Worm (Caenorhabditis elegans): ENCODE data around the gene R151.1.
A peak's percentile ranks its signal among the peaks of the same experiment; 100 is the strongest.

Gene R151.1

ce11 chrIII:7167568-7167937, 48.8 kb upstream of the R151.1 start, which contains the start of gene acs-4:
acs-4 (plus strand) TSS chrIII:7167838.
- no peak for TF ChIP-seq mxl-3 (GFP tag; optimal IDR thresholded peaks at IDR 0.05)
- TF ChIP-seq unc-62 (GFP tag; optimal IDR thresholded peaks at IDR 0.05 in 1 of 2) = peak in 1 of 2 experiments; percentile 53
- TF ChIP-seq unc-62 (tag; optimal IDR thresholded peaks at IDR 0.05) = no peak

- TF ChIP-seq zip-2 (tag; optimal IDR thresholded peaks at IDR 0.05) (no peak), ceh-28 (tag; optimal IDR thresholded peaks at IDR 0.05) (no peak), mep-1 (tag; optimal IDR thresholded peaks at IDR 0.05) (no peak), tra-1 (GFP tag; IDR thresholded peaks at IDR 0.05) (no peak), unc-62 (GFP tag; optimal IDR thresholded peaks at IDR 0.05 in 1 of 2) (peak in 1 of 2 experiments; percentile 90), unc-62 (tag; optimal IDR thresholded peaks at IDR 0.05) (no peak), Y48G9A.11 (GFP tag; IDR thresholded peaks at IDR 0.05) (no peak), madf-5 (GFP tag; IDR thresholded peaks at IDR 0.05) (no peak), ama-1 (optimal IDR thresholded peaks at IDR 0.05) (no peak), aha-1 (tag) (peak; percentile 81), mxl-2 (GFP tag; conservative IDR thresholded peaks at IDR 0.05) (no peak), daf-12 (tag; optimal IDR thresholded peaks at IDR 0.05) (no peak), rbr-2 (tag; optimal IDR thresholded peaks at IDR 0.05) (no peak)
These were observed 46.2 kb upstream of the R151.1 start for ce11 chrIII:7170090-7170489.

ce11 chrIII:7178497-7178896, 37.8 kb upstream of the R151.1 start:
- TF ChIP-seq nhr-111 (GFP tag; optimal IDR thresholded peaks at IDR 0.05) (no peak), egl-43 (GFP tag; IDR thresholded peaks at IDR 0.05) (no peak), daf-19 (GFP tag; conservative IDR thresholded peaks at IDR 0.05) (0 out of 2 replicates have a peak, but pooled peaks have one; percentile 40), lin-29 (GFP tag; IDR thresholded peaks at IDR 0.05) (no peak), Y48G9A.11 (GFP tag; IDR thresholded peaks at IDR 0.05) (peak; percentile 39; the same call in 1 of the 2 replicates), F49E8.2 (tag; optimal IDR thresholded peaks at IDR 0.05; ENCODE audit: borderline replicate concordance) (peak; percentile 65), dpl-1 (GFP tag; optimal IDR thresholded peaks at IDR 0.05) (no peak), nhr-77 (tag; optimal IDR thresholded peaks at IDR 0.05) (no peak), T26A8.4 (GFP tag; IDR thresholded peaks at IDR 0.05) (no peak), madf-9 (GFP tag; conservative IDR thresholded peaks at IDR 0.05) (no peak), php-3 (GFP tag; IDR thresholded peaks at IDR 0.05) (0 out of 2 replicates have a peak, but pooled peaks have one; percentile 28), spr-1 (tag; optimal IDR thresholded peaks at IDR 0.05) (no peak), ceh-28 (tag; optimal IDR thresholded peaks at IDR 0.05) (no peak), lim-7 (GFP tag; IDR thresholded peaks at IDR 0.05) (no peak), pha-4 (GFP tag; IDR thresholded peaks at IDR 0.05) (peak; percentile 16; the same call in 1 of the 2 replicates), pha-4 (tag; optimal IDR thresholded peaks at IDR 0.05) (no peak), lin-1 (GFP tag; IDR thresholded peaks at IDR 0.05) (0 out of 2 replicates have a peak, but pooled peaks have one; percentile 35), unc-62 (GFP tag; optimal IDR thresholded peaks at IDR 0.05 in 1 of 2) (no peak), unc-62 (tag; optimal IDR thresholded peaks at IDR 0.05) (no peak), lin-38 (GFP tag; IDR thresholded peaks at IDR 0.05) (peak; percentile 48), zip-11 (GFP tag; IDR thresholded peaks at IDR 0.05) (no peak), lir-3 (tag; optimal IDR thresholded peaks at IDR 0.05) (no peak), Y105C5A.15 (GFP tag; IDR thresholded peaks at IDR 0.05) (0 out of 2 replicates have a peak, but pooled peaks have one; percentile 41), mdt-29 (GFP tag; IDR thresholded peaks at IDR 0.05) (no peak), zfp-3 (GFP tag; conservative IDR thresholded peaks at IDR 0.05) (no peak), dve-1 (tag; optimal IDR thresholded peaks at IDR 0.05; ENCODE audit: insufficient read depth) (no peak), F26F4.8 (GFP tag; conservative IDR thresholded peaks at IDR 0.05) (no peak), hif-1 (tag; optimal IDR thresholded peaks at IDR 0.05) (no peak), sdz-12 (GFP tag; optimal IDR thresholded peaks at IDR 0.05) (no peak), T20F7.1 (GFP tag; optimal IDR thresholded peaks at IDR 0.05) (no peak), nhr-6 (tag; optimal IDR thresholded peaks at IDR 0.05) (no peak)
